Worm (Caenorhabditis elegans) whole organism, L2 larva: ENCODE results near the gene fbxa-169.
"Not testable (repeated sequence)": the region's sequence is repeated elsewhere in the genome, so short reads cannot be mapped to it uniquely, and the experiment has no call there.

Experiments used
- C34F6.9 ChIP-seq: fragments of 150-350 bp; optimal IDR thresholded peaks from 2 replicates; lab custom pipeline; 2014; ENCODE audit warnings: missing biosample characterization, missing genetic modification characterization
- F13H6.1 ChIP-seq: sonication (generic microtip); optimal IDR thresholded peaks from 2 replicates; lab custom pipeline; 2016; ENCODE audit warnings: missing genetic modification characterization, missing compliant biosample characterization
- aly-2 ChIP-seq: fragments of 150-350 bp; optimal IDR thresholded peaks from 2 replicates; lab custom pipeline; 2014; ENCODE audit warnings: missing biosample characterization, missing genetic modification characterization
- ama-1 ChIP-seq: fragments of 150-350 bp; optimal IDR thresholded peaks from 2 replicates; lab custom pipeline; 2018; ENCODE audit warnings: inconsistent platforms
- elt-1 ChIP-seq: fragments of 150-350 bp; optimal IDR thresholded peaks from 2 replicates; lab custom pipeline; 2014; ENCODE audit warnings: missing biosample characterization, missing genetic modification characterization
- fos-1 ChIP-seq: fragments of 150-350 bp; optimal IDR thresholded peaks from 2 replicates; lab custom pipeline; 2014; ENCODE audit warnings: missing biosample characterization, missing genetic modification characterization
- mdl-1 ChIP-seq, 2 experiments: fragments of 150-350 bp in 1 of 2; sonication (generic microtip) in 1 of 2; optimal IDR thresholded peaks; 2 replicates each; lab custom pipeline; 2017; ENCODE audit warnings: missing biosample characterization in 2 of 2, missing genetic modification characterization in 2 of 2
- nhr-10 ChIP-seq: sonication (generic microtip); optimal IDR thresholded peaks from 2 replicates; lab custom pipeline; 2017; ENCODE audit warnings: missing biosample characterization, missing genetic modification characterization
- nhr-25 ChIP-seq: fragments of 150-350 bp; sonication (generic microtip); optimal IDR thresholded peaks from 3 replicates; lab custom pipeline; 2014; ENCODE audit warnings: missing biosample characterization, missing genetic modification characterization
- unc-55 ChIP-seq: fragments of 150-350 bp; sonication (generic microtip); optimal IDR thresholded peaks from 3 replicates; lab custom pipeline; 2014; ENCODE audit warnings: missing biosample characterization, missing genetic modification reagents, missing genetic modification characterization
- unc-62 ChIP-seq: fragments of 150-350 bp; optimal IDR thresholded peaks from 2 replicates; lab custom pipeline; 2014; ENCODE audit warnings: missing biosample characterization, missing genetic modification reagents, missing genetic modification characterization
- zag-1 ChIP-seq: fragments of 150-350 bp; optimal IDR thresholded peaks from 2 replicates; lab custom pipeline; 2014; ENCODE audit warnings: missing biosample characterization, missing genetic modification characterization
- ztf-11 ChIP-seq: sonication (generic microtip); optimal IDR thresholded peaks from 2 replicates; lab custom pipeline; 2017; ENCODE audit warnings: missing biosample characterization, missing genetic modification characterization
- ztf-4 ChIP-seq: fragments of 150-350 bp; optimal IDR thresholded peaks from 2 replicates; lab custom pipeline; 2014; ENCODE audit warnings: missing biosample characterization, missing genetic modification characterization

ce11 chrII:13654723-13655122 lies 6.4 kb downstream of the fbxa-169 start, which contains the start of gene C31C9.9:
- not testable (repeated sequence) for TF ChIP-seq ama-1 (lab: Kevin White, UChicago); zag-1 (tag; lab: Kevin White, UChicago); nhr-10 (tag; lab: Kevin White, UChicago); F13H6.1 (tag; lab: Kevin White, UChicago); C34F6.9 (tag; lab: Kevin White, UChicago); unc-62; ztf-4 (tag; lab: Kevin White, UChicago); fos-1 (tag; lab: Kevin White, UChicago); elt-1; mdl-1 (tag; optimal IDR thresholded peaks at IDR 0.05; lab: Kevin White, UChicago); ztf-11; unc-55 (GFP tag; lab: Kevin White, UChicago); aly-2 (tag; lab: Kevin White, UChicago); nhr-25 (tag; lab: Kevin White, UChicago)
